Fruit fly (Drosophila melanogaster) Kc167 (cell line): Measurements from ENCODE around the gene PH4alphaMP.

Experiments
- Myc ChIP-seq: fragments of >200 bp; optimal IDR thresholded peaks from 2 replicates; lab custom pipeline; 2017; ENCODE audit warnings: missing external identifiers
- Sin3A ChIP-seq: fragments of >200 bp; optimal IDR thresholded peaks from 2 replicates; lab custom pipeline; 2018; ENCODE audit warnings: missing external identifiers
- h ChIP-seq: fragments of >200 bp; optimal IDR thresholded peaks from 3 replicates; lab custom pipeline; 2018; ENCODE audit warnings: missing external identifiers
- insv ChIP-seq: fragments of >200 bp; optimal IDR thresholded peaks from 3 replicates; lab custom pipeline; 2018; ENCODE audit warnings: missing external identifiers
- psq ChIP-seq: fragments of >200 bp; optimal IDR thresholded peaks from 2 replicates; lab custom pipeline; 2017; ENCODE audit warnings: missing external identifiers
- ttk ChIP-seq: sonication (Bioruptor generic); optimal IDR thresholded peaks from 2 replicates; lab custom pipeline; 2017; ENCODE audit warnings: missing external identifiers

The PH4alphaMP gene

dm6 chr3R:30525629-30526028 is 29.7 kb upstream of the PH4alphaMP start:
- TF ChIP-seq ttk (lab: Kevin White, UChicago) (no peak), insv (lab: Kevin White, UChicago) (no peak), Sin3A (lab: Kevin White, UChicago) (no peak), h (lab: Kevin White, UChicago) (no peak), Myc (no peak), psq (lab: Kevin White, UChicago) (no peak)

dm6 chr3R:30518274-30518873 is 22.4 kb upstream of the PH4alphaMP start:
- TF ChIP-seq Sin3A (lab: Kevin White, UChicago): no peak
- TF ChIP-seq h (lab: Kevin White, UChicago): no peak
- TF ChIP-seq ttk (lab: Kevin White, UChicago): no peak
- no peak for TF ChIP-seq Myc
- no peak for TF ChIP-seq insv (lab: Kevin White, UChicago)
- no peak for TF ChIP-seq psq (lab: Kevin White, UChicago)

- TF ChIP-seq h (lab: Kevin White, UChicago) (no peak), Myc (no peak), ttk (lab: Kevin White, UChicago) (no peak), psq (lab: Kevin White, UChicago) (no peak), Sin3A (lab: Kevin White, UChicago) (no peak), insv (lab: Kevin White, UChicago) (no peak)
Observed at dm6 chr3R:30514255-30514827, 18.4 kb upstream of the PH4alphaMP start, which contains the start of the genes CG31524 and CG9698. Gene CG31524, minus strand, starts transcription at chr3R:30514355. Gene CG9698, plus strand, starts transcription at chr3R:30514777.

- TF ChIP-seq Myc (no peak), psq (lab: Kevin White, UChicago) (no peak), ttk (lab: Kevin White, UChicago) (no peak), insv (lab: Kevin White, UChicago) (no peak), h (lab: Kevin White, UChicago) (no peak), Sin3A (lab: Kevin White, UChicago) (no peak)
Observed at dm6 chr3R:30512114-30512513, 16.2 kb upstream of the PH4alphaMP start, which contains the start of gene PH4alphaNE2. Gene PH4alphaNE2, minus strand, starts transcription at chr3R:30512214.

- TF ChIP-seq Myc: no peak
- no peak for TF ChIP-seq ttk (lab: Kevin White, UChicago)
Observed at dm6 chr3R:30507723-30508122, 11.8 kb upstream of the PH4alphaMP start, which contains the start of gene CG34041. Gene CG34041, plus strand, starts transcription at chr3R:30508023.

- TF ChIP-seq ttk (lab: Kevin White, UChicago) (no peak), Sin3A (lab: Kevin White, UChicago) (no peak)
Observed at dm6 chr3R:30505561-30506037, 9.6 kb upstream of the PH4alphaMP start, which contains the start of the genes PH4alphaSG1 and CG15539. Gene PH4alphaSG1, minus strand, starts transcription at chr3R:30505661. Gene CG15539, plus strand, starts transcription at chr3R:30505987.

dm6 chr3R:30503406-30503805 is 7.5 kb upstream of the PH4alphaMP start, which contains the start of gene CG31371:
Gene CG31371, minus strand, starts transcription at chr3R:30503506.
- TF ChIP-seq psq (lab: Kevin White, UChicago) (no peak), Myc (no peak), insv (lab: Kevin White, UChicago) (no peak), ttk (lab: Kevin White, UChicago) (no peak), Sin3A (lab: Kevin White, UChicago) (no peak), h (lab: Kevin White, UChicago) (no peak)

dm6 chr3R:30501174-30501573 is 5.2 kb upstream of the PH4alphaMP start:
- TF ChIP-seq h (lab: Kevin White, UChicago): no peak
- TF ChIP-seq Sin3A (lab: Kevin White, UChicago): no peak
- TF ChIP-seq ttk (lab: Kevin White, UChicago): no peak
- TF ChIP-seq insv (lab: Kevin White, UChicago): no peak
- TF ChIP-seq psq (lab: Kevin White, UChicago): no peak
- TF ChIP-seq Myc: no peak

dm6 chr3R:30500226-30500625 is 4.3 kb upstream of the PH4alphaMP start, which contains the start of gene PH4alphaNE1:
Gene PH4alphaNE1, minus strand, starts transcription at chr3R:30500326.
- TF ChIP-seq h (lab: Kevin White, UChicago) (no peak), ttk (lab: Kevin White, UChicago) (no peak), Sin3A (lab: Kevin White, UChicago) (no peak), psq (lab: Kevin White, UChicago) (no peak), insv (lab: Kevin White, UChicago) (no peak), Myc (no peak)

- TF ChIP-seq Myc (no peak), psq (lab: Kevin White, UChicago) (no peak), h (lab: Kevin White, UChicago) (no peak), insv (lab: Kevin White, UChicago) (no peak), Sin3A (lab: Kevin White, UChicago) (no peak), ttk (lab: Kevin White, UChicago) (no peak)
Observed at dm6 chr3R:30489797-30490196, 6.2 kb downstream of the PH4alphaMP start, which contains the start of gene PH4alphaSG2. Gene PH4alphaSG2, plus strand, starts transcription at chr3R:30490074.

- TF ChIP-seq h (lab: Kevin White, UChicago): no peak
- TF ChIP-seq psq (lab: Kevin White, UChicago): no peak
- no peak for TF ChIP-seq ttk (lab: Kevin White, UChicago)
- no peak for TF ChIP-seq Sin3A (lab: Kevin White, UChicago)
- TF ChIP-seq Myc: no peak
- no peak for TF ChIP-seq insv (lab: Kevin White, UChicago)
Observed at dm6 chr3R:30488663-30489062, 7.3 kb downstream of the PH4alphaMP start, which contains the start of gene Jon99Fi. Gene Jon99Fi, plus strand, starts transcription at chr3R:30488963.
